Fruit fly (Drosophila melanogaster) whole organism, adult: ENCODE measurements around the gene raskol.

Experiments used
- CG11617 ChIP-seq: fragments of 200-800 bp; sonication (Bioruptor generic); optimal IDR thresholded peaks from 2 replicates; lab custom pipeline; 2017; ENCODE audit warnings: mild to moderate bottlenecking, missing biosample characterization, missing genetic modification reagents, missing genetic modification characterization
- CG14711 ChIP-seq: fragments of 200-800 bp; sonication (Bioruptor generic); optimal IDR thresholded peaks from 2 replicates; lab custom pipeline; 2018; ENCODE audit warnings: missing biosample characterization, mild to moderate bottlenecking, missing genetic modification characterization, moderate library complexity
- CG5204 ChIP-seq: fragments of 200-800 bp; sonication (Bioruptor generic); optimal IDR thresholded peaks from 2 replicates; lab custom pipeline; 2016; ENCODE audit warnings: missing biosample characterization, missing genetic modification characterization
- CG7045 ChIP-seq: fragments of 200-800 bp; sonication (Bioruptor generic); optimal IDR thresholded peaks from 2 replicates; lab custom pipeline; 2017; ENCODE audit warnings: missing biosample characterization, mild to moderate bottlenecking, missing genetic modification characterization
- CG7101 ChIP-seq: fragments of 200-800 bp; sonication (Bioruptor generic); optimal IDR thresholded peaks from 2 replicates; lab custom pipeline; 2018; ENCODE audit warnings: missing biosample characterization, mild to moderate bottlenecking, missing genetic modification characterization, moderate library complexity
- Clk ChIP-seq: fragments of 200-800 bp; sonication (Bioruptor generic); optimal IDR thresholded peaks from 2 replicates; lab custom pipeline; 2017; ENCODE audit warnings: missing biosample characterization, missing genetic modification characterization
- Crg-1 ChIP-seq: fragments of 200-800 bp; sonication (Bioruptor generic); optimal IDR thresholded peaks from 2 replicates; lab custom pipeline; 2016; ENCODE audit warnings: missing biosample characterization, missing genetic modification characterization
- Hr96 ChIP-seq: fragments of 200-800 bp; sonication (Bioruptor generic); optimal IDR thresholded peaks from 2 replicates; lab custom pipeline; 2016; ENCODE audit warnings: missing biosample characterization, missing genetic modification characterization
- Mnt ChIP-seq: fragments of 200-800 bp; sonication (Bioruptor generic); optimal IDR thresholded peaks from 2 replicates; lab custom pipeline; 2016; ENCODE audit warnings: missing biosample characterization, mild to moderate bottlenecking, missing genetic modification characterization
- ovo ChIP-seq: fragments of 200-800 bp; sonication (Bioruptor generic); optimal IDR thresholded peaks from 2 replicates; lab custom pipeline; 2016; ENCODE audit warnings: missing biosample characterization, missing genetic modification characterization
- tj ChIP-seq: fragments of 200-800 bp; sonication (Bioruptor generic); optimal IDR thresholded peaks from 3 replicates; lab custom pipeline; 2017; ENCODE audit warnings: missing biosample characterization, mild to moderate bottlenecking, missing genetic modification characterization, moderate library complexity
- toe ChIP-seq: fragments of 200-800 bp; sonication (Bioruptor generic); optimal IDR thresholded peaks from 2 replicates; lab custom pipeline; 2016; ENCODE audit warnings: missing biosample characterization, missing genetic modification characterization

DNA sequence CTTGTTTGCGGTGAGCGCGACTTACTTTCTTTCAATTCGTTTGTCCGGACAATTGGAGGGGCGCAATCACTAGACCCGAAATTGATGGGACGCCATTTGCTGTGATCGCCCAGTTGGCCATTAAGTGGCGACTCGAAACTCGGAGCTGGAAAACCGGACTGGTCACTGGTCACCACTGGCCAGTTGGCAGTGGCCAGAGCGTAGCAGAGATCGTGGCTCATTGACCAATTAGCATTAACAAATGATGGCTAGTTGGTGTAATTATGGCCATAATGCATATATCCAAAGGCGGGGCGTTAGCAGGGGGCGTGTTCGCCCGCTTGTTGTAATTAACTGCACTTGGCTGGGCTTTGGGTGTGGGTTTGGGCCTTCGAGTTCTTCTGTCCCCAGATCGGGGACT lies 61.9 kb downstream of the raskol start:
- TF ChIP-seq tj: no peak
- no peak for TF ChIP-seq ovo (GFP tag; lab: Kevin White, UChicago)
- TF ChIP-seq CG7045 (GFP tag; lab: Kevin White, UChicago): no peak
- TF ChIP-seq Mnt (GFP tag; lab: Kevin White, UChicago): no peak
- TF ChIP-seq CG11617: no peak
- no peak for TF ChIP-seq Hr96 (GFP tag; lab: Kevin White, UChicago)
- TF ChIP-seq CG5204: no peak
- no peak for TF ChIP-seq CG14711 (tag; lab: Kevin White, UChicago)
- TF ChIP-seq Clk: no peak
- no peak for TF ChIP-seq CG7101 (tag; lab: Kevin White, UChicago)
- TF ChIP-seq Crg-1 (GFP tag; lab: Kevin White, UChicago): no peak
- TF ChIP-seq toe (GFP tag; lab: Kevin White, UChicago): no peak
